Worm (Caenorhabditis elegans) whole organism, L3 larva: ENCODE measurements around the gene str-252.

Source experiments
- aly-2 ChIP-seq: fragments of 150-350 bp; optimal IDR thresholded peaks from 2 replicates; lab custom pipeline; 2014; ENCODE audit warnings: missing biosample characterization, missing genetic modification characterization
- lsy-12 ChIP-seq: sonication (generic microtip); optimal IDR thresholded peaks from 2 replicates; lab custom pipeline; 2016; ENCODE audit warnings: mild to moderate bottlenecking, missing genetic modification characterization, missing compliant biosample characterization
- nhr-237 ChIP-seq: fragments of 150-350 bp; optimal IDR thresholded peaks from 2 replicates; lab custom pipeline; 2014; ENCODE audit warnings: missing biosample characterization, missing genetic modification characterization
- pqm-1 ChIP-seq: fragments of 150-350 bp; optimal IDR thresholded peaks from 2 replicates; lab custom pipeline; 2017; ENCODE audit warnings: missing biosample characterization, missing genetic modification characterization, inconsistent platforms
- ztf-11 ChIP-seq: fragments of 150-350 bp; optimal IDR thresholded peaks from 2 replicates; lab custom pipeline; 2014; ENCODE audit warnings: missing biosample characterization, missing genetic modification characterization

DNA sequence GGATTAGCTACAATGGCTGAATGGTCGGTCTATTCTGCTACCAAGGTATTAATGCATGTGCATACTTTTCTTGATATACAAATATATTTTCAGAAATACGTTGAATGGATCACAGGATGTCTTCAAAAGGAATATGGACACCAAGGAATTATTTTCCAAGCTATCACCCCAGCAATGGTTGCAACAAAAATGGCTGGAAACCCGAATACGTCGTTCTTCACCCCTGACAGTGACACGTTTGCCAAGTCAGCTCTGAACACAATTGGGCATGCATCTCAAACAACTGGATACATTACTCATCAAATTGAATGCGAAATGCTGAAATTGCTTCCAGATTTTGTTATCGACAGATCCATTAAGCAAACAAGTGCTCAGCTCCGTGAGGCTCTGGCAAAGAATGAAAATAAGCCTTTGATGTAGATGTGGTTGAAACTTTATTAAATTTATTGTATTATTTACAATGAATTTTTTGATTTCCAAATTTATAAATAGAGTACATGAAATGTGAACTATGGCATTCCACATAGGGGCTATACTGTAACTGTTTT is 8.7 kb upstream of the str-252 start:
- no peak for TF ChIP-seq nhr-237 (tag; lab: Kevin White, UChicago)
- peak; percentile 27 for TF ChIP-seq lsy-12 (tag; lab: Kevin White, UChicago)
- no peak for TF ChIP-seq pqm-1 (tag; lab: Kevin White, UChicago)
- no peak for TF ChIP-seq ztf-11 (tag; lab: Kevin White, UChicago)
- TF ChIP-seq aly-2 (tag; lab: Kevin White, UChicago): no peak
